Worm (Caenorhabditis elegans): Measurements from ENCODE around the gene C16D9.3.

Gene C16D9.3

ce11 chrV:8247311-8248105, 7.7 kb upstream of the C16D9.3 start (continued):
- TF ChIP-seq hpl-2 (GFP tag; optimal IDR thresholded peaks at IDR 0.05), result peak; percentile 54
- TF ChIP-seq jun-1 (tag; optimal IDR thresholded peaks at IDR 0.05), result peak; percentile 54
- TF ChIP-seq ceh-82 (tag; optimal IDR thresholded peaks at IDR 0.05), result peak; percentile 47 to 55 (median 54)
- peak; percentile 62 for TF ChIP-seq xbp-1 (tag; optimal IDR thresholded peaks at IDR 0.05)
- no peak for TF ChIP-seq fkh-10 (GFP tag; optimal IDR thresholded peaks at IDR 0.05)
- TF ChIP-seq sup-37 (GFP tag; optimal IDR thresholded peaks at IDR 0.05), result peak; percentile 34
- peak in 3 of 6 experiments; percentile 50 to 76 (median 67) for TF ChIP-seq elt-3 (tag; optimal IDR thresholded peaks at IDR 0.05)
- TF ChIP-seq ama-1 (optimal IDR thresholded peaks at IDR 0.05), result peak; percentile 90
- TF ChIP-seq nhr-76 (tag; optimal IDR thresholded peaks at IDR 0.05), result peak; percentile 6
- TF ChIP-seq nhr-19 (GFP tag; conservative IDR thresholded peaks at IDR 0.05), result peak; percentile 88
- peak; percentile 81 for TF ChIP-seq snu-23 (GFP tag; optimal IDR thresholded peaks at IDR 0.05)
- peak; percentile 84 for TF ChIP-seq nhr-20 (tag; optimal IDR thresholded peaks at IDR 0.05)
- TF ChIP-seq ets-5 (GFP tag; IDR thresholded peaks at IDR 0.05), result no peak
- TF ChIP-seq swsn-7 (tag; optimal IDR thresholded peaks at IDR 0.05), result peak; percentile 86
- TF ChIP-seq grh-1 (GFP tag; IDR thresholded peaks at IDR 0.05), result peak; percentile 66; the same call in 1 of the 2 replicates
- no peak for TF ChIP-seq pqm-1 (tag; optimal IDR thresholded peaks at IDR 0.05)
- no peak for TF ChIP-seq unc-86 (tag; optimal IDR thresholded peaks at IDR 0.05)
- peak; percentile 92 for TF ChIP-seq nhr-85 (tag)
- 0 out of 2 replicates have a peak, but pooled peaks have one; percentile 26 for TF ChIP-seq mab-9 (GFP tag; IDR thresholded peaks at IDR 0.05)
- no peak for TF ChIP-seq nhr-84 (tag; optimal IDR thresholded peaks at IDR 0.05)
- TF ChIP-seq fkh-4 (tag; optimal IDR thresholded peaks at IDR 0.05; ENCODE audit: borderline replicate concordance), result peak; percentile 18
- TF ChIP-seq snpc-4 (tag; optimal IDR thresholded peaks at IDR 0.05), result peak; percentile 99
- TF ChIP-seq zag-1 (tag; optimal IDR thresholded peaks at IDR 0.05), result no peak
- peak; percentile 36 for TF ChIP-seq efl-3 (GFP tag; optimal IDR thresholded peaks at IDR 0.05)
- peak; percentile 23 for TF ChIP-seq lir-3 (tag; optimal IDR thresholded peaks at IDR 0.05; ENCODE audit: poor library complexity)
- peak; percentile 85 for TF ChIP-seq lin-14 (GFP tag; optimal IDR thresholded peaks at IDR 0.05)
- peak; percentile 90 for TF ChIP-seq nhr-47 (tag; optimal IDR thresholded peaks at IDR 0.05)
- TF ChIP-seq rnt-1 (tag; optimal IDR thresholded peaks at IDR 0.05), result peak; percentile 95
- TF ChIP-seq lin-13 (GFP tag; optimal IDR thresholded peaks at IDR 0.05), result peak; percentile 61
- TF ChIP-seq ztf-4 (tag; optimal IDR thresholded peaks at IDR 0.05), result peak; percentile 24
- peak; percentile 96 for TF ChIP-seq nhr-90 (tag; optimal IDR thresholded peaks at IDR 0.05; ENCODE audit: poor library complexity)
- TF ChIP-seq unc-62 (GFP tag; optimal IDR thresholded peaks at IDR 0.05), result no peak
- TF ChIP-seq blmp-1 (tag; optimal IDR thresholded peaks at IDR 0.05), result no peak
- TF ChIP-seq ceh-88 (GFP tag; IDR thresholded peaks at IDR 0.05), result no peak
- TF ChIP-seq pag-3 (tag; optimal IDR thresholded peaks at IDR 0.05; ENCODE audit: borderline replicate concordance, insufficient read depth), result no peak
- TF ChIP-seq irx-1 (tag; optimal IDR thresholded peaks at IDR 0.05), result peak; percentile 66

ce11 chrV:8245457-8245856, 5.6 kb upstream of the C16D9.3 start, which contains the start of gene C16D9.5:
C16D9.5 (minus strand) TSS chrV:8245557.
- no peak for TF ChIP-seq tbx-2 (tag; optimal IDR thresholded peaks at IDR 0.05)
- TF ChIP-seq ets-5 (GFP tag; IDR thresholded peaks at IDR 0.05), result no peak
- TF ChIP-seq dsc-1 (tag; optimal IDR thresholded peaks at IDR 0.05), result no peak
- no peak for TF ChIP-seq nhr-71 (tag; optimal IDR thresholded peaks at IDR 0.05)
- no peak for TF ChIP-seq fos-1 (tag; optimal IDR thresholded peaks at IDR 0.05)
- TF ChIP-seq mep-1 (tag; optimal IDR thresholded peaks at IDR 0.05), result no peak
- no peak for TF ChIP-seq lin-14 (GFP tag; optimal IDR thresholded peaks at IDR 0.05)
